Worm (Caenorhabditis elegans) whole organism, L3 larva: ENCODE data around the gene hyl-2.

ENCODE experiments used
- R02D3.7 ChIP-seq: fragments of 150-350 bp; optimal IDR thresholded peaks from 2 replicates; lab custom pipeline; 2014; ENCODE audit warnings: missing biosample characterization, missing genetic modification characterization
- aly-2 ChIP-seq: fragments of 150-350 bp; optimal IDR thresholded peaks from 2 replicates; lab custom pipeline; 2014; ENCODE audit warnings: missing biosample characterization, missing genetic modification characterization
- ceh-9 ChIP-seq: sonication (generic microtip); optimal IDR thresholded peaks from 2 replicates; lab custom pipeline; 2018; ENCODE audit warnings: missing biosample characterization, missing genetic modification characterization
- egl-27 ChIP-seq: sonication (generic microtip); optimal IDR thresholded peaks from 4 replicates; lab custom pipeline; 2017; ENCODE audit warnings: missing biosample characterization, missing genetic modification reagents, missing genetic modification characterization
- elt-1 ChIP-seq: fragments of 150-350 bp; optimal IDR thresholded peaks from 2 replicates; lab custom pipeline; 2014; ENCODE audit warnings: missing biosample characterization, missing genetic modification characterization
- lin-39 ChIP-seq: fragments of 150-350 bp; optimal IDR thresholded peaks from 2 replicates; lab custom pipeline; 2018; ENCODE audit warnings: missing biosample characterization, missing genetic modification reagents, missing genetic modification characterization
- mdl-1 ChIP-seq: fragments of 150-350 bp; optimal IDR thresholded peaks from 2 replicates; lab custom pipeline; 2014; ENCODE audit warnings: missing biosample characterization, missing genetic modification characterization
- nhr-11 ChIP-seq: fragments of 150-350 bp; optimal IDR thresholded peaks from 2 replicates; lab custom pipeline; 2014; ENCODE audit warnings: missing biosample characterization, missing genetic modification characterization
- nhr-12 ChIP-seq: fragments of 150-350 bp; optimal IDR thresholded peaks from 2 replicates; lab custom pipeline; 2014; ENCODE audit warnings: missing biosample characterization, missing genetic modification characterization
- nhr-237 ChIP-seq: fragments of 150-350 bp; optimal IDR thresholded peaks from 2 replicates; lab custom pipeline; 2014; ENCODE audit warnings: missing biosample characterization, missing genetic modification characterization
- tbx-2 ChIP-seq: sonication (generic microtip); optimal IDR thresholded peaks from 2 replicates; lab custom pipeline; 2016; ENCODE audit warnings: mild to moderate bottlenecking, missing genetic modification characterization, missing compliant biosample characterization
- unc-39 ChIP-seq: sonication (generic microtip); optimal IDR thresholded peaks from 4 replicates; lab custom pipeline; 2017; ENCODE audit warnings: missing biosample characterization, missing genetic modification characterization
- ztf-11 ChIP-seq: fragments of 150-350 bp; optimal IDR thresholded peaks from 2 replicates; lab custom pipeline; 2014; ENCODE audit warnings: missing biosample characterization, missing genetic modification characterization

ce11 chrX:4662964-4663684 is 36.1 kb downstream of the hyl-2 start:
- TF ChIP-seq ztf-11 (tag; lab: Kevin White, UChicago) (no peak), nhr-12 (tag; lab: Kevin White, UChicago) (no peak), mdl-1 (tag; lab: Kevin White, UChicago) (no peak), aly-2 (tag; lab: Kevin White, UChicago) (no peak), ceh-9 (tag; lab: Kevin White, UChicago) (no peak), tbx-2 (tag; lab: Kevin White, UChicago) (no peak), nhr-11 (tag; lab: Kevin White, UChicago) (no peak), elt-1 (no peak), unc-39 (tag; lab: Kevin White, UChicago) (no peak), nhr-237 (no peak), lin-39 (tag; lab: Kevin White, UChicago) (no peak), R02D3.7 (tag; lab: Kevin White, UChicago) (no peak), egl-27 (tag; lab: Kevin White, UChicago) (no peak)
